Worm (Caenorhabditis elegans) whole organism, L1 larva: ENCODE data around the gene T13C2.2.

Source experiments
- blmp-1 ChIP-seq: fragments of 150-350 bp; optimal IDR thresholded peaks from 2 replicates; lab custom pipeline; 2014; ENCODE audit warnings: missing biosample characterization, missing genetic modification characterization
- ceh-63 ChIP-seq: fragments of 200-800 bp; sonication (Bioruptor generic); optimal IDR thresholded peaks from 2 replicates; lab custom pipeline; 2018; ENCODE audit warnings: mild to moderate bottlenecking, missing genetic modification characterization, missing compliant biosample characterization
- ceh-8 ChIP-seq: fragments of 200-800 bp; sonication (Bioruptor generic); optimal IDR thresholded peaks from 2 replicates; lab custom pipeline; 2018; ENCODE audit warnings: mild to moderate bottlenecking, missing genetic modification characterization, moderate library complexity, missing compliant biosample characterization
- ceh-82 ChIP-seq, 3 experiments: fragments of 150-350 bp in 1 of 3; sonication (generic microtip) in 2 of 3; optimal IDR thresholded peaks; 2 replicates each; lab custom pipeline; 2014 to 2017; ENCODE audit warnings: missing biosample characterization in 3 of 3, missing genetic modification characterization in 3 of 3
- ceh-90 ChIP-seq: sonication (generic microtip); optimal IDR thresholded peaks from 2 replicates; lab custom pipeline; 2016; ENCODE audit warnings: missing genetic modification characterization, missing compliant biosample characterization
- dpl-1 ChIP-seq, 3 experiments: fragments of 150-350 bp in 2 of 3; sonication (generic microtip) in 1 of 3; optimal IDR thresholded peaks; 2 replicates each; lab custom pipeline; 2014 to 2017; ENCODE audit warnings: missing biosample characterization in 3 of 3, missing genetic modification characterization in 3 of 3, missing genetic modification reagents in 3 of 3
- dsc-1 ChIP-seq: sonication (generic microtip); optimal IDR thresholded peaks from 2 replicates; lab custom pipeline; 2016; ENCODE audit warnings: mild to moderate bottlenecking, missing genetic modification characterization, missing compliant biosample characterization
- efl-1 ChIP-seq, 4 experiments: fragments of 150-350 bp; optimal IDR thresholded peaks in 3 of 4; peaks in 1 of 4; 1 replicate in 1 of 4; 2 replicates in 3 of 4; lab custom pipeline; 2014; ENCODE audit warnings: missing biosample characterization in 2 of 4, missing genetic modification characterization in 2 of 4, missing genetic modification reagents in 2 of 4
- efl-3 ChIP-seq: fragments of 200-800 bp; sonication (Bioruptor generic); optimal IDR thresholded peaks from 2 replicates; lab custom pipeline; 2018; ENCODE audit warnings: mild to moderate bottlenecking, missing genetic modification characterization, missing compliant biosample characterization
- egl-27 ChIP-seq, 2 experiments: fragments of 150-350 bp in 1 of 2; sonication (generic microtip); optimal IDR thresholded peaks; 3 replicates each; lab custom pipeline; 2017 to 2018; ENCODE audit warnings: missing biosample characterization in 2 of 2, missing genetic modification characterization in 2 of 2, missing genetic modification reagents in 2 of 2
- elt-2 ChIP-seq: sonication (generic microtip); optimal IDR thresholded peaks from 2 replicates; lab custom pipeline; 2016; ENCODE audit warnings: missing genetic modification characterization, mild to moderate bottlenecking, inconsistent platforms, missing compliant biosample characterization, missing genetic modification reagents
- elt-3 ChIP-seq, 6 experiments: fragments of 150-350 bp in 1 of 6; sonication (generic microtip); optimal IDR thresholded peaks; 2 replicates each; lab custom pipeline; 2017 to 2018; ENCODE audit warnings: missing biosample characterization in 6 of 6, missing genetic modification characterization in 6 of 6, inconsistent platforms in 1 of 6
- fkh-10 ChIP-seq: sonication (generic microtip); optimal IDR thresholded peaks from 2 replicates; lab custom pipeline; 2017; ENCODE audit warnings: missing biosample characterization, missing genetic modification reagents, missing genetic modification characterization
- fkh-8 ChIP-seq: sonication (generic microtip); optimal IDR thresholded peaks from 2 replicates; lab custom pipeline; 2016; ENCODE audit warnings: mild to moderate bottlenecking, missing genetic modification characterization, missing compliant biosample characterization
- fos-1 ChIP-seq: fragments of 150-350 bp; optimal IDR thresholded peaks from 2 replicates; lab custom pipeline; 2014; ENCODE audit warnings: missing biosample characterization, missing genetic modification characterization
- irx-1 ChIP-seq: sonication (generic microtip); optimal IDR thresholded peaks from 2 replicates; lab custom pipeline; 2016; ENCODE audit warnings: missing genetic modification characterization, missing compliant biosample characterization
- isw-1 ChIP-seq: fragments of 200-800 bp; sonication (Bioruptor generic); IDR thresholded peaks from 2 replicates; pipeline ENCODE4 v1.3.6; 2022; ENCODE audit warnings: missing genetic modification characterization, missing compliant biosample characterization
- jun-1 ChIP-seq: fragments of 150-350 bp; optimal IDR thresholded peaks from 2 replicates; lab custom pipeline; 2014; ENCODE audit warnings: missing biosample characterization, missing genetic modification reagents, missing genetic modification characterization
- lin-14 ChIP-seq: fragments of 200-800 bp; sonication (Bioruptor generic); optimal IDR thresholded peaks from 2 replicates; lab custom pipeline; 2018; ENCODE audit warnings: mild to moderate bottlenecking, missing genetic modification characterization, moderate library complexity, missing compliant biosample characterization
- lin-15B ChIP-seq: fragments of 150-350 bp; sonication (generic microtip); optimal IDR thresholded peaks from 3 replicates; lab custom pipeline; 2014; ENCODE audit warnings: missing biosample characterization, missing genetic modification characterization
- lin-35 ChIP-seq, 2 experiments: fragments of 150-350 bp; optimal IDR thresholded peaks; 2 replicates each; lab custom pipeline; 2014; ENCODE audit warnings: missing biosample characterization in 2 of 2, missing genetic modification characterization in 2 of 2, missing genetic modification reagents in 2 of 2
- lin-39 ChIP-seq: fragments of 150-350 bp; optimal IDR thresholded peaks from 2 replicates; lab custom pipeline; 2014; ENCODE audit warnings: missing biosample characterization, missing genetic modification reagents, missing genetic modification characterization
- lir-3 ChIP-seq: sonication (generic microtip); optimal IDR thresholded peaks from 2 replicates; lab custom pipeline; 2016; ENCODE audit warnings: mild to moderate bottlenecking, missing genetic modification characterization, moderate library complexity, missing compliant biosample characterization; ENCODE audit not compliant: poor library complexity
- lsy-2 ChIP-seq, 2 experiments: fragments of 150-350 bp; optimal IDR thresholded peaks; 2 replicates each; lab custom pipeline; 2014; ENCODE audit warnings: missing biosample characterization in 2 of 2, missing genetic modification characterization in 2 of 2
- mab-9 ChIP-seq: fragments of 200-800 bp; sonication (Bioruptor generic); IDR thresholded peaks from 2 replicates; pipeline ENCODE4 v1.3.6; 2022; ENCODE audit warnings: missing genetic modification reagents, missing genetic modification characterization, missing compliant biosample characterization
- mdl-1 ChIP-seq, 2 experiments: fragments of 150-350 bp; optimal IDR thresholded peaks; 2 replicates each; lab custom pipeline; 2014 to 2017; ENCODE audit warnings: missing biosample characterization in 2 of 2, missing genetic modification characterization in 2 of 2, inconsistent platforms in 1 of 2
- mef-2 ChIP-seq: fragments of 150-350 bp; optimal IDR thresholded peaks from 2 replicates; lab custom pipeline; 2014; ENCODE audit warnings: missing biosample characterization, missing genetic modification characterization
- mep-1 ChIP-seq: fragments of 150-350 bp; optimal IDR thresholded peaks from 2 replicates; lab custom pipeline; 2014; ENCODE audit warnings: missing biosample characterization, missing genetic modification characterization
- nhr-20 ChIP-seq: sonication (generic microtip); optimal IDR thresholded peaks from 2 replicates; lab custom pipeline; 2016; ENCODE audit warnings: mild to moderate bottlenecking, missing genetic modification characterization, missing compliant biosample characterization
- nhr-237 ChIP-seq: fragments of 150-350 bp; optimal IDR thresholded peaks from 2 replicates; lab custom pipeline; 2014; ENCODE audit warnings: missing biosample characterization, missing genetic modification characterization
- nhr-47 ChIP-seq: sonication (generic microtip); optimal IDR thresholded peaks from 2 replicates; lab custom pipeline; 2016; ENCODE audit warnings: mild to moderate bottlenecking, missing genetic modification characterization, moderate library complexity, missing compliant biosample characterization
- nhr-77 ChIP-seq: fragments of 150-350 bp; optimal IDR thresholded peaks from 2 replicates; lab custom pipeline; 2014; ENCODE audit warnings: missing biosample characterization, missing genetic modification characterization
- nhr-85 ChIP-seq: sonication (generic microtip); peaks from one replicate; lab custom pipeline; 2016; ENCODE audit warnings: missing genetic modification characterization, inconsistent platforms, missing compliant biosample characterization
- pag-3 ChIP-seq: sonication (generic microtip); optimal IDR thresholded peaks from 2 replicates; lab custom pipeline; 2017; ENCODE audit warnings: missing genetic modification characterization, mild to moderate bottlenecking, missing compliant biosample characterization, antibody characterized with exemption, borderline replicate concordance; ENCODE audit not compliant: insufficient read depth
- pax-3 ChIP-seq: fragments of 200-800 bp; sonication (Bioruptor generic); optimal IDR thresholded peaks from 2 replicates; lab custom pipeline; 2018; ENCODE audit warnings: mild to moderate bottlenecking, missing genetic modification characterization, moderate library complexity, missing compliant biosample characterization
- snpc-4 ChIP-seq: fragments of 150-350 bp; optimal IDR thresholded peaks from 2 replicates; lab custom pipeline; 2014; ENCODE audit warnings: missing biosample characterization, missing genetic modification characterization
- sptf-1 ChIP-seq: fragments of 150-350 bp; optimal IDR thresholded peaks from 2 replicates; lab custom pipeline; 2014; ENCODE audit warnings: missing biosample characterization, missing genetic modification characterization
- tbx-2 ChIP-seq: sonication (generic microtip); optimal IDR thresholded peaks from 2 replicates; lab custom pipeline; 2016; ENCODE audit warnings: missing genetic modification characterization, missing compliant biosample characterization
- unc-30 ChIP-seq: sonication (generic microtip); optimal IDR thresholded peaks from 2 replicates; lab custom pipeline; 2017; ENCODE audit warnings: missing biosample characterization, missing genetic modification characterization
- unc-98 ChIP-seq: fragments of 200-800 bp; sonication (Bioruptor generic); IDR thresholded peaks from 2 replicates; pipeline ENCODE4 v1.3.6; 2022; ENCODE audit warnings: missing genetic modification characterization, missing compliant biosample characterization
- vab-15 ChIP-seq: sonication (generic microtip); optimal IDR thresholded peaks from 2 replicates; lab custom pipeline; 2017; ENCODE audit warnings: missing genotype, mild to moderate bottlenecking, missing genetic modification characterization, missing compliant biosample characterization

Gene T13C2.2

ce11 chrII:6835972-6836595 is 44.1 kb downstream of the T13C2.2 start:
- TF ChIP-seq lin-14 (peak; percentile 45), fkh-10 (no peak), nhr-237 (tag; lab: Kevin White, UChicago) (no peak), mep-1 (tag; lab: Kevin White, UChicago) (peak; percentile 32), vab-15 (tag; lab: Kevin White, UChicago) (no peak), nhr-20 (tag; lab: Kevin White, UChicago) (no peak), dpl-1 (GFP tag; optimal IDR thresholded peaks at IDR 0.05; lab: Kevin White, UChicago) (no peak), pag-3 (tag; lab: Kevin White, UChicago) (peak; percentile 4), efl-3 (no peak), pax-3 (tag; lab: Kevin White, UChicago) (no peak), irx-1 (tag; lab: Kevin White, UChicago) (peak; percentile 18), lin-35 (GFP tag; optimal IDR thresholded peaks at IDR 0.05; lab: Kevin White, UChicago) (no peak), ceh-82 (tag; optimal IDR thresholded peaks at IDR 0.05; lab: Kevin White, UChicago) (no peak), blmp-1 (tag; lab: Kevin White, UChicago) (peak; percentile 3), efl-1 (optimal IDR thresholded peaks at IDR 0.05; lab: Kevin White, UChicago) (no peak), efl-1 (GFP tag; optimal IDR thresholded peaks at IDR 0.05 in 1 of 2; lab: Kevin White, UChicago) (peak in 1 of 2 experiments; percentile 70), egl-27 (tag; optimal IDR thresholded peaks at IDR 0.05; lab: Kevin White, UChicago) (peak in 1 of 2 experiments; percentile 11)
- TF ChIP-seq, all 84 proteins: peak for 7

- TF ChIP-seq ceh-8 (no peak), nhr-47 (tag; lab: Kevin White, UChicago) (no peak), nhr-77 (tag; lab: Kevin White, UChicago) (no peak), lin-35 (GFP tag; optimal IDR thresholded peaks at IDR 0.05; lab: Kevin White, UChicago) (peak in 1 of 2 experiments; percentile 27), lin-14 (peak; percentile 31), nhr-85 (tag; lab: Kevin White, UChicago) (peak; percentile 79), elt-3 (tag; optimal IDR thresholded peaks at IDR 0.05; lab: Kevin White, UChicago) (peak in 2 of 6 experiments; percentile 4 to 65), nhr-20 (tag; lab: Kevin White, UChicago) (peak; percentile 8), egl-27 (tag; optimal IDR thresholded peaks at IDR 0.05; lab: Kevin White, UChicago) (peak; percentile 37 to 92), elt-2 (peak; percentile 62), lsy-2 (tag; optimal IDR thresholded peaks at IDR 0.05; lab: Kevin White, UChicago) (peak in 1 of 2 experiments; percentile 14), lin-39 (tag; lab: Kevin White, UChicago) (no peak), unc-98 (GFP tag; lab: Robert Waterston, UW) (no peak), efl-1 (optimal IDR thresholded peaks at IDR 0.05; lab: Kevin White, UChicago) (no peak), efl-1 (GFP tag; optimal IDR thresholded peaks at IDR 0.05 in 1 of 2; lab: Kevin White, UChicago) (no peak), unc-30 (tag; lab: Kevin White, UChicago) (no peak), snpc-4 (tag; lab: Kevin White, UChicago) (no peak), lir-3 (tag; lab: Kevin White, UChicago) (no peak), dsc-1 (no peak), mef-2 (tag; lab: Kevin White, UChicago) (no peak), irx-1 (tag; lab: Kevin White, UChicago) (no peak), pax-3 (tag; lab: Kevin White, UChicago) (no peak), blmp-1 (tag; lab: Kevin White, UChicago) (peak; percentile 89), lin-15B (no peak)
These were observed 45.0 kb downstream of the T13C2.2 start for ce11 chrII:6836762-6837566.

ce11 chrII:6838270-6838878 is 46.4 kb downstream of the T13C2.2 start:
- TF ChIP-seq ceh-8: peak; percentile 58
- TF ChIP-seq fos-1 (tag; lab: Kevin White, UChicago): no peak
- TF ChIP-seq egl-27 (tag; optimal IDR thresholded peaks at IDR 0.05; lab: Kevin White, UChicago): peak; percentile 72 to 84
- TF ChIP-seq isw-1 (GFP tag; lab: Robert Waterston, UW): no peak
- no peak for TF ChIP-seq ceh-63 (GFP tag; lab: Kevin White, UChicago)
- peak; percentile 47 for TF ChIP-seq tbx-2 (tag; lab: Kevin White, UChicago)
- no peak for TF ChIP-seq efl-1 (optimal IDR thresholded peaks at IDR 0.05; lab: Kevin White, UChicago)
- peak in 1 of 2 experiments; percentile 87 for TF ChIP-seq efl-1 (GFP tag; optimal IDR thresholded peaks at IDR 0.05 in 1 of 2; lab: Kevin White, UChicago)
- peak; percentile 87 for TF ChIP-seq lin-14
- TF ChIP-seq ceh-90: no peak
- no peak for TF ChIP-seq sptf-1 (tag; lab: Kevin White, UChicago)
- peak in 1 of 2 experiments; percentile 8 for TF ChIP-seq mdl-1 (tag; optimal IDR thresholded peaks at IDR 0.05; lab: Kevin White, UChicago)
- TF ChIP-seq mab-9: peak; percentile 55; the same call in 1 of the 2 replicates
- TF ChIP-seq lir-3 (tag; lab: Kevin White, UChicago): no peak
- peak; percentile 41 for TF ChIP-seq fkh-8 (tag; lab: Kevin White, UChicago)
- peak; percentile 0 for TF ChIP-seq mep-1 (tag; lab: Kevin White, UChicago)
- no peak for TF ChIP-seq jun-1
- peak; percentile 41 for TF ChIP-seq vab-15 (tag; lab: Kevin White, UChicago)
- TF ChIP-seq blmp-1 (tag; lab: Kevin White, UChicago): peak; percentile 67
